Fruit fly (Drosophila melanogaster) whole organism, embryonic: ENCODE results near the gene loqs.

Experiments
- Adf1 ChIP-seq: fragments of 200-800 bp; sonication (Bioruptor generic); IDR thresholded peaks from 2 replicates; pipeline ENCODE4 v1.3.6; 2022; ENCODE audit warnings: missing biosample characterization, missing genetic modification characterization
- Bgb ChIP-seq: fragments of 200-800 bp; sonication (Bioruptor generic); IDR thresholded peaks from 2 replicates; pipeline ENCODE4 v1.3.6; 2022; ENCODE audit warnings: missing biosample characterization, missing genetic modification characterization; ENCODE audit not compliant: partially characterized antibody
- CG10147 ChIP-seq: fragments of 200-800 bp; sonication (Bioruptor generic); optimal IDR thresholded peaks from 2 replicates; lab custom pipeline; 2019; ENCODE audit warnings: missing biosample characterization, mild to moderate bottlenecking, missing genetic modification characterization, moderate library complexity
- CG10209 ChIP-seq: fragments of 200-800 bp; sonication (Bioruptor generic); optimal IDR thresholded peaks from 3 replicates; lab custom pipeline; 2017; ENCODE audit warnings: missing biosample characterization, mild to moderate bottlenecking, missing genetic modification characterization, missing genetic modification reagents
- CG10267 ChIP-seq: fragments of 200-800 bp; sonication (Bioruptor generic); optimal IDR thresholded peaks from 2 replicates; lab custom pipeline; 2018; ENCODE audit warnings: missing biosample characterization, mild to moderate bottlenecking, missing genetic modification characterization, moderate library complexity
- CG11456 ChIP-seq: fragments of 200-800 bp; sonication (Bioruptor generic); IDR thresholded peaks from 3 replicates; pipeline ENCODE4 v1.3.6; 2022; ENCODE audit warnings: missing biosample characterization, missing genetic modification characterization
- CG11504 ChIP-seq: fragments of 200-800 bp; sonication (Bioruptor generic); optimal IDR thresholded peaks from 3 replicates; lab custom pipeline; 2019; ENCODE audit warnings: missing biosample characterization, mild to moderate bottlenecking, missing genetic modification characterization, moderate library complexity
- CG11695 ChIP-seq: fragments of 200-800 bp; sonication (Bioruptor generic); IDR thresholded peaks from 3 replicates; pipeline ENCODE4 v1.3.6; 2022; ENCODE audit warnings: missing biosample characterization, missing genetic modification characterization
- CG12236 ChIP-seq: fragments of 200-800 bp; sonication (Bioruptor generic); optimal IDR thresholded peaks from 2 replicates; lab custom pipeline; 2016; ENCODE audit warnings: missing biosample characterization, missing genetic modification characterization
- CG12744 ChIP-seq: fragments of 200-800 bp; sonication (Bioruptor generic); optimal IDR thresholded peaks from 2 replicates; lab custom pipeline; 2016; ENCODE audit warnings: missing biosample characterization, missing genetic modification characterization
- CG13287 ChIP-seq: fragments of 200-800 bp; sonication (Bioruptor generic); IDR thresholded peaks from 2 replicates; pipeline ENCODE4 v1.3.6; 2022; ENCODE audit warnings: missing biosample characterization, missing genetic modification characterization; ENCODE audit not compliant: partially characterized antibody
- CG13296 ChIP-seq: fragments of 200-800 bp; sonication (Bioruptor generic); optimal IDR thresholded peaks from 3 replicates; lab custom pipeline; 2018; ENCODE audit warnings: missing biosample characterization, mild to moderate bottlenecking, missing genetic modification characterization
- CG13775 ChIP-seq: fragments of 200-800 bp; sonication (Bioruptor generic); optimal IDR thresholded peaks from 3 replicates; lab custom pipeline; 2017; ENCODE audit warnings: missing biosample characterization, mild to moderate bottlenecking, missing genetic modification characterization
- CG14965 ChIP-seq: fragments of 200-800 bp; sonication (Bioruptor generic); optimal IDR thresholded peaks from 2 replicates; lab custom pipeline; 2016; ENCODE audit warnings: missing biosample characterization, missing genetic modification characterization, borderline replicate concordance
- CG1602 ChIP-seq: fragments of 200-800 bp; sonication (Bioruptor generic); optimal IDR thresholded peaks from 3 replicates; lab custom pipeline; 2016; ENCODE audit warnings: missing biosample characterization, missing genetic modification characterization
- CG17612 ChIP-seq: fragments of 200-800 bp; sonication (Bioruptor generic); IDR thresholded peaks from 2 replicates; pipeline ENCODE4 v1.3.6; 2022; ENCODE audit warnings: missing biosample characterization, missing genetic modification characterization
- CG17829 ChIP-seq: fragments of 200-800 bp; optimal IDR thresholded peaks from 2 replicates; lab custom pipeline; 2019; ENCODE audit warnings: missing biosample characterization, mild to moderate bottlenecking, missing genetic modification characterization, moderate library complexity
- CG30403 ChIP-seq: fragments of 200-800 bp; sonication (Bioruptor generic); optimal IDR thresholded peaks from 3 replicates; lab custom pipeline; 2016; ENCODE audit warnings: missing biosample characterization, missing genetic modification characterization
- CG31224 ChIP-seq: fragments of 200-800 bp; sonication (Bioruptor generic); IDR thresholded peaks from 2 replicates; pipeline ENCODE4 v1.3.6; 2022; ENCODE audit warnings: missing biosample characterization, missing genetic modification characterization
- CG3281 ChIP-seq: fragments of 200-800 bp; sonication (Bioruptor generic); optimal IDR thresholded peaks from 3 replicates; lab custom pipeline; 2017; ENCODE audit warnings: missing biosample characterization, mild to moderate bottlenecking, missing genetic modification characterization
- CG4328 ChIP-seq: fragments of 200-800 bp; sonication (Bioruptor generic); optimal IDR thresholded peaks from 3 replicates; lab custom pipeline; 2017; ENCODE audit warnings: missing biosample characterization, missing genetic modification reagents, missing genetic modification characterization
- CG4404 ChIP-seq: fragments of 200-800 bp; sonication (Bioruptor generic); IDR thresholded peaks from 2 replicates; pipeline ENCODE4 v1.3.6; 2022; ENCODE audit warnings: missing biosample characterization, missing genetic modification characterization
- CG8089 ChIP-seq: fragments of 200-800 bp; sonication (Bioruptor generic); optimal IDR thresholded peaks from 3 replicates; lab custom pipeline; 2016; ENCODE audit warnings: missing biosample characterization, missing genetic modification characterization
- CG8478 ChIP-seq: fragments of >200 bp; optimal IDR thresholded peaks from 2 replicates; lab custom pipeline; 2018
- E2f2 ChIP-seq: fragments of 200-800 bp; sonication (Bioruptor generic); IDR thresholded peaks from 2 replicates; pipeline ENCODE4 v1.3.6; 2022; ENCODE audit warnings: missing biosample characterization, missing genetic modification characterization
- Fer1 ChIP-seq: fragments of 200-800 bp; sonication (Bioruptor generic); optimal IDR thresholded peaks from 2 replicates; lab custom pipeline; 2017; ENCODE audit warnings: missing biosample characterization, mild to moderate bottlenecking, missing genetic modification characterization
- Gug ChIP-seq: fragments of 200-800 bp; sonication (Bioruptor generic); IDR thresholded peaks from 4 replicates; pipeline ENCODE4 v1.3.6; 2022; ENCODE audit warnings: missing biosample characterization, missing genetic modification characterization
- HmgZ ChIP-seq: fragments of 200-800 bp; sonication (Bioruptor generic); optimal IDR thresholded peaks from 2 replicates; lab custom pipeline; 2018; ENCODE audit warnings: missing biosample characterization, mild to moderate bottlenecking, missing genetic modification characterization
- Hmr ChIP-seq: fragments of 200-800 bp; sonication (Bioruptor generic); optimal IDR thresholded peaks from 3 replicates; lab custom pipeline; 2017; ENCODE audit warnings: mild to moderate bottlenecking, missing biosample characterization, missing genetic modification reagents, missing genetic modification characterization
- Hr51 ChIP-seq, 2 experiments: fragments of 200-800 bp; sonication (Bioruptor generic); optimal IDR thresholded peaks; 2 replicates in 1 of 2; 3 replicates in 1 of 2; lab custom pipeline; 2016 to 2018; ENCODE audit warnings: missing biosample characterization in 2 of 2, missing genetic modification characterization in 2 of 2, mild to moderate bottlenecking in 1 of 2, moderate library complexity in 1 of 2
- MESR4 ChIP-seq: fragments of 200-800 bp; sonication (Bioruptor generic); optimal IDR thresholded peaks from 2 replicates; lab custom pipeline; 2018; ENCODE audit warnings: missing biosample characterization, mild to moderate bottlenecking, missing genetic modification characterization, moderate library complexity
- NK7.1 ChIP-seq: fragments of 200-800 bp; sonication (Bioruptor generic); optimal IDR thresholded peaks from 3 replicates; lab custom pipeline; 2016; ENCODE audit warnings: missing biosample characterization, missing genetic modification characterization
- Optix ChIP-seq: fragments of 200-800 bp; sonication (Bioruptor generic); IDR thresholded peaks from 3 replicates; pipeline ENCODE4 v1.3.6; 2022; ENCODE audit warnings: missing biosample characterization, missing genetic modification characterization
- Pdp1 ChIP-seq, 2 experiments: fragments of 200-800 bp; sonication (Bioruptor generic); optimal IDR thresholded peaks; 3 replicates each; lab custom pipeline; 2016; ENCODE audit warnings: missing biosample characterization in 2 of 2, missing genetic modification characterization in 2 of 2, mild to moderate bottlenecking in 1 of 2, moderate library complexity in 1 of 2
- amos ChIP-seq: fragments of 200-800 bp; sonication (Bioruptor generic); IDR thresholded peaks from 2 replicates; pipeline ENCODE4 v1.3.6; 2022; ENCODE audit warnings: missing biosample characterization, missing genetic modification characterization; ENCODE audit not compliant: partially characterized antibody
- az2 ChIP-seq: fragments of 200-800 bp; sonication (Bioruptor generic); optimal IDR thresholded peaks from 3 replicates; lab custom pipeline; 2016; ENCODE audit warnings: missing biosample characterization, missing genetic modification characterization
- bsh ChIP-seq, 2 experiments: fragments of 200-800 bp; sonication (Bioruptor generic); optimal IDR thresholded peaks; 2 replicates each; lab custom pipeline; 2017 to 2018; ENCODE audit warnings: mild to moderate bottlenecking in 2 of 2, missing biosample characterization in 2 of 2, missing genetic modification characterization in 2 of 2, moderate library complexity in 1 of 2
- cas ChIP-seq: fragments of 200-800 bp; sonication (Bioruptor generic); IDR thresholded peaks from 2 replicates; pipeline ENCODE4 v1.3.6; 2022; ENCODE audit warnings: missing biosample characterization, missing genetic modification characterization
- caup ChIP-seq: fragments of 200-800 bp; sonication (Bioruptor generic); optimal IDR thresholded peaks from 3 replicates; lab custom pipeline; 2017; ENCODE audit warnings: missing biosample characterization, mild to moderate bottlenecking, missing genetic modification characterization, moderate library complexity; ENCODE audit not compliant: severe bottlenecking
- crp ChIP-seq, 2 experiments: fragments of 200-800 bp; sonication (Bioruptor generic); optimal IDR thresholded peaks; 2 replicates in 1 of 2; 3 replicates in 1 of 2; lab custom pipeline; 2017; ENCODE audit warnings: missing biosample characterization in 2 of 2, missing genetic modification characterization in 2 of 2, mild to moderate bottlenecking in 1 of 2, moderate library complexity in 1 of 2
- ftz-f1 ChIP-seq: fragments of 200-800 bp; sonication (Bioruptor generic); optimal IDR thresholded peaks from 2 replicates; lab custom pipeline; 2016; ENCODE audit warnings: missing biosample characterization, missing genetic modification characterization
- fu2 ChIP-seq: fragments of 200-800 bp; sonication (Bioruptor generic); optimal IDR thresholded peaks from 2 replicates; lab custom pipeline; 2016; ENCODE audit warnings: missing biosample characterization, missing genetic modification characterization
- grau ChIP-seq: fragments of 200-800 bp; optimal IDR thresholded peaks from 3 replicates; lab custom pipeline; 2019; ENCODE audit warnings: missing biosample characterization, mild to moderate bottlenecking, missing genetic modification characterization, moderate library complexity
- hbn ChIP-seq: fragments of 200-800 bp; sonication (Bioruptor generic); IDR thresholded peaks from 2 replicates; pipeline ENCODE4 v1.3.6; 2022; ENCODE audit warnings: missing biosample characterization, missing genetic modification characterization; ENCODE audit not compliant: partially characterized antibody
- kah ChIP-seq: fragments of 200-800 bp; sonication (Bioruptor generic); optimal IDR thresholded peaks from 2 replicates; lab custom pipeline; 2018; ENCODE audit warnings: missing biosample characterization, mild to moderate bottlenecking, missing genetic modification characterization
- lilli ChIP-seq: fragments of 200-800 bp; sonication (Bioruptor generic); optimal IDR thresholded peaks from 3 replicates; lab custom pipeline; 2016; ENCODE audit warnings: missing biosample characterization, missing genetic modification characterization
- oc ChIP-seq: fragments of 200-800 bp; sonication (Bioruptor generic); optimal IDR thresholded peaks from 2 replicates; lab custom pipeline; 2018; ENCODE audit warnings: missing biosample characterization, mild to moderate bottlenecking, missing genetic modification characterization, moderate library complexity
- p53 ChIP-seq: fragments of 200-800 bp; sonication (Bioruptor generic); optimal IDR thresholded peaks from 2 replicates; lab custom pipeline; 2016; ENCODE audit warnings: missing biosample characterization, missing genetic modification characterization
- sens ChIP-seq: fragments of 200-800 bp; sonication (Bioruptor generic); peaks from one replicate; lab custom pipeline; 2016; ENCODE audit warnings: missing biosample characterization, missing genetic modification characterization
- sens-2 ChIP-seq: fragments of 200-800 bp; sonication (Bioruptor generic); IDR thresholded peaks from 2 replicates; pipeline ENCODE4 v1.3.6; 2022; ENCODE audit warnings: missing biosample characterization, missing genetic modification characterization
- twi ChIP-seq: fragments of 200-800 bp; optimal IDR thresholded peaks from 2 replicates; lab custom pipeline; 2019; ENCODE audit warnings: missing biosample characterization, mild to moderate bottlenecking, missing genetic modification characterization, moderate library complexity

Gene loqs

dm6 chr2L:13367378-13367777, 15.1 kb upstream of the loqs start, which contains the start of gene Tap42 (continued):
- TF ChIP-seq CG31224 (GFP tag; lab: Robert Waterston, UW) (no peak), cas (GFP tag; lab: Robert Waterston, UW) (no peak), kah (GFP tag; lab: Kevin White, UChicago) (no peak), CG17829 (peak; percentile 24), CG10147 (peak; percentile 0), CG8478 (lab: Kevin White, UChicago) (no peak), Bgb (GFP tag; lab: Robert Waterston, UW) (no peak), CG11504 (tag; lab: Kevin White, UChicago) (peak; percentile 43), CG4328 (GFP tag; lab: Kevin White, UChicago) (no peak), CG12236 (GFP tag; lab: Kevin White, UChicago) (no peak), Adf1 (GFP tag; lab: Robert Waterston, UW) (peak; percentile 25; the same call in 1 of the 2 replicates), MESR4 (peak; percentile 40), CG10209 (no peak), p53 (GFP tag; lab: Kevin White, UChicago) (no peak), CG30403 (GFP tag; lab: Kevin White, UChicago) (peak; percentile 36), HmgZ (tag; lab: Kevin White, UChicago) (peak; percentile 25), lilli (GFP tag; lab: Kevin White, UChicago) (peak; percentile 51), twi (peak; percentile 11), CG13296 (GFP tag; lab: Kevin White, UChicago) (peak; percentile 33), az2 (GFP tag; lab: Kevin White, UChicago) (peak; percentile 20), grau (tag; lab: Kevin White, UChicago) (peak; percentile 50), CG11456 (GFP tag; lab: Robert Waterston, UW) (no peak), hbn (GFP tag; lab: Robert Waterston, UW) (no peak), CG11695 (GFP tag; lab: Robert Waterston, UW) (no peak), Fer1 (GFP tag; lab: Kevin White, UChicago) (peak; percentile 52), CG10267 (peak; percentile 49), sens (GFP tag; lab: Kevin White, UChicago) (peak; percentile 61), CG3281 (peak; percentile 46), CG8089 (GFP tag; lab: Kevin White, UChicago) (no peak), Optix (GFP tag; lab: Robert Waterston, UW) (no peak), Hr51 (GFP tag; optimal IDR thresholded peaks at IDR 0.05; lab: Kevin White, UChicago) (peak in 1 of 2 experiments; percentile 17), fu2 (GFP tag; lab: Kevin White, UChicago) (no peak), CG12744 (GFP tag; lab: Kevin White, UChicago) (peak; percentile 13), sens-2 (GFP tag; lab: Robert Waterston, UW) (no peak), bsh (GFP tag; optimal IDR thresholded peaks at IDR 0.05; lab: Kevin White, UChicago) (peak in 1 of 2 experiments; percentile 13), amos (GFP tag; lab: Robert Waterston, UW) (no peak), E2f2 (peak; percentile 28), Pdp1 (GFP tag; optimal IDR thresholded peaks at IDR 0.05; lab: Kevin White, UChicago) (no peak), CG13775 (GFP tag; lab: Kevin White, UChicago) (no peak), ftz-f1 (GFP tag; lab: Kevin White, UChicago) (no peak), NK7.1 (no peak), Gug (GFP tag; lab: Robert Waterston, UW) (no peak), oc (tag; lab: Kevin White, UChicago) (no peak), CG4404 (GFP tag; lab: Robert Waterston, UW) (no peak), CG13287 (GFP tag; lab: Robert Waterston, UW) (peak; percentile 24; the same call in 1 of the 2 replicates), CG1602 (GFP tag; lab: Kevin White, UChicago) (peak; percentile 4), Hmr (GFP tag; lab: Kevin White, UChicago) (no peak), crp (GFP tag; optimal IDR thresholded peaks at IDR 0.05; lab: Kevin White, UChicago) (peak; percentile 27 to 90), caup (peak; percentile 19), CG17612 (no peak), CG14965 (GFP tag; lab: Kevin White, UChicago) (no peak)
